Fruit fly (Drosophila melanogaster) whole organism, wandering third instar larva: Measurements from ENCODE around the gene CG33181.

Experiments used
- Abd-B ChIP-seq: fragments of >200 bp; optimal IDR thresholded peaks from 2 replicates; lab custom pipeline; 2017; ENCODE audit warnings: missing biosample characterization, missing genetic modification characterization
- CG9705 ChIP-seq: fragments of 200-800 bp; sonication (Bioruptor generic); optimal IDR thresholded peaks from 2 replicates; lab custom pipeline; 2018; ENCODE audit warnings: missing biosample characterization, mild to moderate bottlenecking, missing genetic modification characterization
- CrebA ChIP-seq: fragments of 200-800 bp; sonication (Bioruptor generic); optimal IDR thresholded peaks from 2 replicates; lab custom pipeline; 2016; ENCODE audit warnings: missing biosample characterization, mild to moderate bottlenecking, missing genetic modification characterization, borderline replicate concordance
- Dfd ChIP-seq: fragments of >200 bp; optimal IDR thresholded peaks from 2 replicates; lab custom pipeline; 2017; ENCODE audit warnings: missing biosample characterization, missing genetic modification characterization
- Dif ChIP-seq: fragments of 200-275, 200-300 bp; sonication (Bioruptor generic); optimal IDR thresholded peaks from 2 replicates; lab custom pipeline; 2018; ENCODE audit warnings: missing biosample characterization, missing genetic modification characterization; ENCODE audit not compliant: partially characterized antibody
- GATAd ChIP-seq: sonication (Bioruptor generic); optimal IDR thresholded peaks from 2 replicates; lab custom pipeline; 2016; ENCODE audit warnings: missing biosample characterization, missing genetic modification characterization
- Hnf4 ChIP-seq: fragments of 200-800 bp; sonication (Bioruptor generic); optimal IDR thresholded peaks from 2 replicates; lab custom pipeline; 2016; ENCODE audit warnings: missing biosample characterization, mild to moderate bottlenecking, missing genetic modification characterization
- Hr78 ChIP-seq: fragments of >200 bp; optimal IDR thresholded peaks from 2 replicates; lab custom pipeline; 2017; ENCODE audit warnings: missing biosample characterization, missing genetic modification characterization
- Hr83 ChIP-seq: fragments of 200-300 bp; sonication (Bioruptor generic); optimal IDR thresholded peaks from 2 replicates; lab custom pipeline; 2016; ENCODE audit warnings: missing biosample characterization, mild to moderate bottlenecking, missing genetic modification characterization, moderate library complexity; ENCODE audit not compliant: poor library complexity, severe bottlenecking
- Jra ChIP-seq: sonication (Bioruptor generic); optimal IDR thresholded peaks from 2 replicates; lab custom pipeline; 2016; ENCODE audit warnings: missing biosample characterization, missing genetic modification characterization
- Mio ChIP-seq: sonication (Bioruptor generic); optimal IDR thresholded peaks from 2 replicates; lab custom pipeline; 2016; ENCODE audit warnings: missing biosample characterization, missing genetic modification characterization
- N ChIP-seq: fragments of >200 bp; optimal IDR thresholded peaks from 2 replicates; lab custom pipeline; 2018; ENCODE audit warnings: missing biosample characterization, missing external identifiers, missing genetic modification characterization
- OdsH ChIP-seq: fragments of 200-800 bp; sonication (Bioruptor generic); optimal IDR thresholded peaks from 2 replicates; lab custom pipeline; 2016; ENCODE audit warnings: missing biosample characterization, mild to moderate bottlenecking, missing genetic modification characterization
- Sp1 ChIP-seq: fragments of 200-800 bp; sonication (Bioruptor generic); optimal IDR thresholded peaks from 3 replicates; lab custom pipeline; 2019; ENCODE audit warnings: missing biosample characterization, mild to moderate bottlenecking, missing genetic modification characterization, moderate library complexity
- Vsx2 ChIP-seq: fragments of 200-300, 225-300 bp; sonication (Bioruptor generic); optimal IDR thresholded peaks from 2 replicates; lab custom pipeline; 2018; ENCODE audit warnings: missing biosample characterization, missing genetic modification characterization; ENCODE audit not compliant: partially characterized antibody
- br ChIP-seq: fragments of 200-800 bp; sonication (Bioruptor generic); optimal IDR thresholded peaks from 2 replicates; lab custom pipeline; 2016; ENCODE audit warnings: missing biosample characterization, missing genetic modification characterization
- brk ChIP-seq: fragments of 200-800 bp; sonication (Bioruptor generic); optimal IDR thresholded peaks from 2 replicates; lab custom pipeline; 2016; ENCODE audit warnings: missing biosample characterization, mild to moderate bottlenecking, missing genetic modification characterization
- dl ChIP-seq, 2 experiments: fragments of 175-275, 200-275 bp in 1 of 2; fragments of 200-275 bp in 1 of 2; sonication (Bioruptor generic); optimal IDR thresholded peaks; lab custom pipeline; 2018; ENCODE audit warnings: mild to moderate bottlenecking in 2 of 2, missing biosample characterization in 2 of 2, missing genetic modification characterization in 2 of 2, moderate library complexity in 2 of 2; ENCODE audit not compliant: partially characterized antibody in 2 of 2, insufficient read depth in 1 of 2
- dmrt93B ChIP-seq: fragments of 200-800 bp; sonication (Bioruptor generic); optimal IDR thresholded peaks from 2 replicates; lab custom pipeline; 2018; ENCODE audit warnings: missing biosample characterization, mild to moderate bottlenecking, missing genetic modification characterization
- dsf ChIP-seq: sonication (Bioruptor generic); optimal IDR thresholded peaks from 2 replicates; lab custom pipeline; 2016; ENCODE audit warnings: missing biosample characterization, missing genetic modification characterization, borderline replicate concordance
- ey ChIP-seq: fragments of 200-800 bp; sonication (Bioruptor generic); optimal IDR thresholded peaks from 2 replicates; lab custom pipeline; 2016; ENCODE audit warnings: missing biosample characterization, missing genetic modification characterization
- fru ChIP-seq: fragments of 200-800 bp; sonication (Bioruptor generic); optimal IDR thresholded peaks from 3 replicates; lab custom pipeline; 2016; ENCODE audit warnings: missing biosample characterization, mild to moderate bottlenecking, missing genetic modification characterization
- h ChIP-seq: fragments of 200-800 bp; sonication (Bioruptor generic); optimal IDR thresholded peaks from 3 replicates; lab custom pipeline; 2016; ENCODE audit warnings: missing biosample characterization, mild to moderate bottlenecking, missing genetic modification characterization
- jim ChIP-seq: fragments of 175-275, 200-325 bp; sonication (Bioruptor generic); optimal IDR thresholded peaks from 2 replicates; lab custom pipeline; 2016; ENCODE audit warnings: missing biosample characterization, mild to moderate bottlenecking, missing genetic modification characterization
- lola ChIP-seq: fragments of >200 bp; optimal IDR thresholded peaks from 2 replicates; lab custom pipeline; 2017; ENCODE audit warnings: missing biosample characterization, missing genetic modification characterization
- pan ChIP-seq: fragments of >200 bp; optimal IDR thresholded peaks from 2 replicates; lab custom pipeline; 2017
- psq ChIP-seq: fragments of 200-800 bp; sonication (Bioruptor generic); optimal IDR thresholded peaks from 3 replicates; lab custom pipeline; 2017; ENCODE audit warnings: missing biosample characterization, mild to moderate bottlenecking, missing genetic modification characterization, moderate library complexity
- rgr ChIP-seq: fragments of 200-800 bp; sonication (Bioruptor generic); optimal IDR thresholded peaks from 3 replicates; lab custom pipeline; 2016; ENCODE audit warnings: missing biosample characterization, mild to moderate bottlenecking, missing genetic modification characterization
- sage ChIP-seq: fragments of 200-800 bp; sonication (Bioruptor generic); optimal IDR thresholded peaks from 2 replicates; lab custom pipeline; 2016; ENCODE audit warnings: missing biosample characterization, mild to moderate bottlenecking, missing genetic modification characterization
- sv ChIP-seq: fragments of 200-800 bp; sonication (Bioruptor generic); optimal IDR thresholded peaks from 3 replicates; lab custom pipeline; 2016; ENCODE audit warnings: missing biosample characterization, missing genetic modification characterization
- usp ChIP-seq: fragments of >200 bp; optimal IDR thresholded peaks from 2 replicates; lab custom pipeline; 2017; ENCODE audit warnings: missing biosample characterization, missing genetic modification characterization
- woc ChIP-seq: sonication (Bioruptor generic); optimal IDR thresholded peaks from 2 replicates; lab custom pipeline; 2016; ENCODE audit warnings: missing biosample characterization, mild to moderate bottlenecking, missing genetic modification characterization

CG33181 gene

dm6 chrX:8457532-8457931 is 31.6 kb upstream of the CG33181 start, which contains the start of gene CG32713:
TSS of gene CG32713 (minus strand) at chrX:8457632.
- TF ChIP-seq dmrt93B (GFP tag; lab: Kevin White, UChicago) = no peak
- no peak for TF ChIP-seq usp
- no peak for TF ChIP-seq jim (GFP tag; lab: Kevin White, UChicago)
- no peak for TF ChIP-seq sv (GFP tag; lab: Kevin White, UChicago)
- TF ChIP-seq h (GFP tag; lab: Kevin White, UChicago) = no peak
- no peak for TF ChIP-seq woc
- TF ChIP-seq Hr78 (GFP tag; lab: Kevin White, UChicago) = no peak
- no peak for TF ChIP-seq Sp1 (GFP tag; lab: Kevin White, UChicago)
- TF ChIP-seq GATAd (GFP tag; lab: Kevin White, UChicago) = no peak
- no peak for TF ChIP-seq dsf
- no peak for TF ChIP-seq Vsx2 (GFP tag; lab: Kevin White, UChicago)
- no peak for TF ChIP-seq Abd-B (GFP tag; lab: Kevin White, UChicago)
- TF ChIP-seq CrebA (GFP tag; lab: Kevin White, UChicago) = no peak

- no peak for TF ChIP-seq dsf
- no peak for TF ChIP-seq Hnf4 (GFP tag; lab: Kevin White, UChicago)
- no peak for TF ChIP-seq Dif (GFP tag; lab: Kevin White, UChicago)
- no peak for TF ChIP-seq fru
- no peak for TF ChIP-seq woc
- TF ChIP-seq jim (GFP tag; lab: Kevin White, UChicago) = no peak
- no peak for TF ChIP-seq ey
- TF ChIP-seq Dfd = no peak
- TF ChIP-seq br = no peak
- no peak for TF ChIP-seq Abd-B (GFP tag; lab: Kevin White, UChicago)
- TF ChIP-seq dl (GFP tag; optimal IDR thresholded peaks at IDR 0.05; lab: Kevin White, UChicago; ENCODE audit: insufficient read depth in 1 of 2, partially characterized antibody in 2 of 2) = no peak
- TF ChIP-seq Hr78 (GFP tag; lab: Kevin White, UChicago) = no peak
- no peak for TF ChIP-seq CrebA (GFP tag; lab: Kevin White, UChicago)
- TF ChIP-seq sv (GFP tag; lab: Kevin White, UChicago) = no peak
- TF ChIP-seq GATAd (GFP tag; lab: Kevin White, UChicago) = no peak
- no peak for TF ChIP-seq sage (GFP tag; lab: Kevin White, UChicago)
- TF ChIP-seq psq = no peak
- no peak for TF ChIP-seq CG9705 (GFP tag; lab: Kevin White, UChicago)
- no peak for TF ChIP-seq brk
- no peak for TF ChIP-seq Sp1 (GFP tag; lab: Kevin White, UChicago)
Observed at dm6 chrX:8459452-8460040, 29.6 kb upstream of the CG33181 start.

- no peak for TF ChIP-seq jim (GFP tag; lab: Kevin White, UChicago)
- TF ChIP-seq N = no peak
- no peak for TF ChIP-seq Sp1 (GFP tag; lab: Kevin White, UChicago)
- TF ChIP-seq br = no peak
- no peak for TF ChIP-seq dsf
- no peak for TF ChIP-seq rgr
- TF ChIP-seq GATAd (GFP tag; lab: Kevin White, UChicago) = no peak
- no peak for TF ChIP-seq Hr78 (GFP tag; lab: Kevin White, UChicago)
- TF ChIP-seq dl (GFP tag; optimal IDR thresholded peaks at IDR 0.05; lab: Kevin White, UChicago; ENCODE audit: insufficient read depth in 1 of 2, partially characterized antibody in 2 of 2) = no peak
- TF ChIP-seq Vsx2 (GFP tag; lab: Kevin White, UChicago) = no peak
- no peak for TF ChIP-seq fru
- TF ChIP-seq Dif (GFP tag; lab: Kevin White, UChicago) = no peak
- no peak for TF ChIP-seq psq
- no peak for TF ChIP-seq sv (GFP tag; lab: Kevin White, UChicago)
- no peak for TF ChIP-seq pan (lab: Kevin White, UChicago)
- no peak for TF ChIP-seq dmrt93B (GFP tag; lab: Kevin White, UChicago)
- TF ChIP-seq OdsH = no peak
- TF ChIP-seq Hr83 (GFP tag; lab: Kevin White, UChicago) = no peak
Observed at dm6 chrX:8460232-8460631, 28.9 kb upstream of the CG33181 start.

- TF ChIP-seq GATAd (GFP tag; lab: Kevin White, UChicago) = no peak
- TF ChIP-seq Dif (GFP tag; lab: Kevin White, UChicago) = no peak
- TF ChIP-seq Mio (GFP tag; lab: Kevin White, UChicago) = no peak
- no peak for TF ChIP-seq psq
- TF ChIP-seq lola (GFP tag; lab: Kevin White, UChicago) = no peak
- TF ChIP-seq dl (GFP tag; optimal IDR thresholded peaks at IDR 0.05; lab: Kevin White, UChicago; ENCODE audit: insufficient read depth in 1 of 2, partially characterized antibody in 2 of 2) = no peak
- TF ChIP-seq Hr78 (GFP tag; lab: Kevin White, UChicago) = no peak
- TF ChIP-seq Sp1 (GFP tag; lab: Kevin White, UChicago) = no peak
- no peak for TF ChIP-seq br
- no peak for TF ChIP-seq brk
- TF ChIP-seq OdsH = no peak
- TF ChIP-seq Jra (GFP tag; lab: Kevin White, UChicago) = no peak
- no peak for TF ChIP-seq dsf
Observed at dm6 chrX:8460686-8461085, 28.5 kb upstream of the CG33181 start, which contains the start of gene CG15347. TSS of gene CG15347 (minus strand) at chrX:8460898.
